Worm (Caenorhabditis elegans): ENCODE measurements around the gene srh-219.

srh-219 gene

DNA sequence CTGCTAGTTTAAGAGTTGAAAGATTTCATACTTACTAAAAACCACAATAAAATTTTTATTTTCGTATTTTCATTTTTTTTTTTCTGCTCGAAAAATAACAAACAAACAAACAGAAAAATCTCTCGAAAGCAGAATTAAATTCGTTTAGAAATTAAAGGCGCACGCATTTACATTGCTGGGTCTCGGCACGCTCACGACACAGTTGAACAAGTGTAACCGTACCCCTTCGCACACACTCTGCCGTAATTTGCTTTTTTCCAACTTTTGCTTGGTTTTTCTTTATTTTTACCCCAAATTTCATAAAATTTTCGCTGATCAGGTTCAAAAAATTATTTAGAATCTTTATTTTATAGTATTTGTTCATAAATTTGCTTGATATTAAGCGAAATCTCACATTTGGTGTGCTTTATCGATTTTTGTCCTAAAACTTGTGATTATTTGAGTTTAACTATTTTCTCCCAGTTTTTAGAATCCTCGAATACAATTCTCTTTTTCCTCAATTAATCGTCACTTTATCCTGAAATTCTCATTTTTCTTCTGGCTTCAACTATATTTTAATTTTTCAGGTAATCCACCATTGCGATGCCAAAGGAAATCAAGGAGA, 16.4 kb downstream of the srh-219 start, which contains the start of gene rpl-38 (continued):
- no peak for TF ChIP-seq ama-1 (optimal IDR thresholded peaks at IDR 0.05)
- no peak for TF ChIP-seq ama-1 (GFP tag; optimal IDR thresholded peaks at IDR 0.05)
- TF ChIP-seq bed-1 (GFP tag; IDR thresholded peaks at IDR 0.05): no peak
- TF ChIP-seq cebp-1 (GFP tag; IDR thresholded peaks at IDR 0.05): no peak
- TF ChIP-seq cebp-1 (tag; optimal IDR thresholded peaks at IDR 0.05): peak; percentile 64
- TF ChIP-seq snpc-1.3 (tag; optimal IDR thresholded peaks at IDR 0.05; ENCODE audit: insufficient read depth): peak; percentile 85
- TF ChIP-seq chd-7 (tag; optimal IDR thresholded peaks at IDR 0.05): no peak
- TF ChIP-seq D2030.7 (GFP tag; IDR thresholded peaks at IDR 0.05): peak; percentile 84
- TF ChIP-seq tlf-1 (GFP tag; optimal IDR thresholded peaks at IDR 0.05): peak; percentile 63
- no peak for TF ChIP-seq zfh-2 (GFP tag; conservative IDR thresholded peaks at IDR 0.05)
- TF ChIP-seq F57C9.4 (tag; optimal IDR thresholded peaks at IDR 0.05): no peak
- TF ChIP-seq Y56A3A.18 (GFP tag; IDR thresholded peaks at IDR 0.05): no peak
- TF ChIP-seq C06A6.2 (GFP tag; conservative IDR thresholded peaks at IDR 0.05): no peak
- TF ChIP-seq F55B11.4 (tag; optimal IDR thresholded peaks at IDR 0.05; ENCODE audit: borderline replicate concordance, insufficient read depth): no peak
- TF ChIP-seq Y53G8AR.9 (GFP tag; conservative IDR thresholded peaks at IDR 0.05): peak; percentile 79
- no peak for TF ChIP-seq ztf-25 (GFP tag; IDR thresholded peaks at IDR 0.05)
- peak; percentile 85 for TF ChIP-seq nfyb-1 (GFP tag; IDR thresholded peaks at IDR 0.05)
- TF ChIP-seq lsl-1 (GFP tag; optimal IDR thresholded peaks at IDR 0.05): peak; percentile 97
- no peak for TF ChIP-seq nfya-2 (GFP tag; IDR thresholded peaks at IDR 0.05)
- no peak for TF ChIP-seq atf-7 (tag; optimal IDR thresholded peaks at IDR 0.05)
- no peak for TF ChIP-seq somi-1 (GFP tag; optimal IDR thresholded peaks at IDR 0.05)
- TF ChIP-seq let-607 (tag; optimal IDR thresholded peaks at IDR 0.05): no peak
- TF ChIP-seq efl-1 (GFP tag; optimal IDR thresholded peaks at IDR 0.05): peak; percentile 58
- no peak for TF ChIP-seq egrh-3 (GFP tag; IDR thresholded peaks at IDR 0.05)
- TF ChIP-seq hmg-20 (GFP tag; IDR thresholded peaks at IDR 0.05): peak; percentile 19; the same call in 1 of the 2 replicates
- peak; percentile 38; the same call in 1 of the 2 replicates for TF ChIP-seq ceh-100 (GFP tag; IDR thresholded peaks at IDR 0.05)
- no peak for TF ChIP-seq nfya-1 (tag; optimal IDR thresholded peaks at IDR 0.05; ENCODE audit: borderline replicate concordance, insufficient read depth)
- no peak for TF ChIP-seq F10E7.11 (tag; optimal IDR thresholded peaks at IDR 0.05)
- TF ChIP-seq bed-2 (GFP tag; IDR thresholded peaks at IDR 0.05): no peak
- TF ChIP-seq Y79H2A.3 (GFP tag; conservative IDR thresholded peaks at IDR 0.05): no peak
- peak; percentile 90 for TF ChIP-seq pbrm-1 (GFP tag; IDR thresholded peaks at IDR 0.05)
- TF ChIP-seq ceh-40 (GFP tag; IDR thresholded peaks at IDR 0.05): no peak
- TF ChIP-seq nhr-80 (tag; optimal IDR thresholded peaks at IDR 0.05): no peak
- no peak for TF ChIP-seq ztf-26 (tag; optimal IDR thresholded peaks at IDR 0.05)
- TF ChIP-seq mcd-1 (GFP tag; IDR thresholded peaks at IDR 0.05): peak; percentile 75
- TF ChIP-seq F52B5.7 (tag; optimal IDR thresholded peaks at IDR 0.05): no peak
- no peak for TF ChIP-seq madf-10 (tag; optimal IDR thresholded peaks at IDR 0.05)
- TF ChIP-seq ceh-79 (tag; optimal IDR thresholded peaks at IDR 0.05): no peak
- no peak for TF ChIP-seq mxl-1 (tag; optimal IDR thresholded peaks at IDR 0.05)
- 0 out of 2 replicates have a peak, but pooled peaks have one; percentile 48 for TF ChIP-seq Y95B8A.8 (GFP tag; IDR thresholded peaks at IDR 0.05)
- TF ChIP-seq nhr-120 (GFP tag; IDR thresholded peaks at IDR 0.05): no peak

All from whole organism, young adult.